Fruit fly (Drosophila melanogaster) whole organism, embryonic: ENCODE data around the gene CG31636.

Source experiments
- Bdp1 ChIP-seq: fragments of 200-800 bp; sonication (Bioruptor generic); optimal IDR thresholded peaks from 3 replicates; lab custom pipeline; 2016; ENCODE audit warnings: missing biosample characterization, missing genetic modification characterization
- CG1024 ChIP-seq: fragments of 200-800 bp; sonication (Bioruptor generic); IDR thresholded peaks from 2 replicates; pipeline ENCODE4 v1.3.6; 2022; ENCODE audit warnings: missing biosample characterization, missing genetic modification characterization
- CG10267 ChIP-seq: fragments of 200-800 bp; sonication (Bioruptor generic); optimal IDR thresholded peaks from 2 replicates; lab custom pipeline; 2018; ENCODE audit warnings: missing biosample characterization, mild to moderate bottlenecking, missing genetic modification characterization, moderate library complexity
- CG12104 ChIP-seq: fragments of 200-800 bp; sonication (Bioruptor generic); optimal IDR thresholded peaks from 3 replicates; lab custom pipeline; 2016; ENCODE audit warnings: missing biosample characterization, missing genetic modification characterization
- CG12155 ChIP-seq: fragments of 200-800 bp; sonication (Bioruptor generic); optimal IDR thresholded peaks from 3 replicates; lab custom pipeline; 2016; ENCODE audit warnings: missing biosample characterization, missing genetic modification characterization
- CG12942 ChIP-seq: fragments of 200-800 bp; sonication (Bioruptor generic); optimal IDR thresholded peaks from 3 replicates; lab custom pipeline; 2016; ENCODE audit warnings: missing biosample characterization, missing genetic modification characterization
- CG13775 ChIP-seq: fragments of 200-800 bp; sonication (Bioruptor generic); optimal IDR thresholded peaks from 3 replicates; lab custom pipeline; 2017; ENCODE audit warnings: missing biosample characterization, mild to moderate bottlenecking, missing genetic modification characterization
- CG14441 ChIP-seq: fragments of 200-800 bp; sonication (Bioruptor generic); IDR thresholded peaks from 2 replicates; pipeline ENCODE4 v1.3.6; 2022; ENCODE audit warnings: missing biosample characterization, missing genetic modification characterization
- CG14667 ChIP-seq: fragments of 200-800 bp; sonication (Bioruptor generic); IDR thresholded peaks from 2 replicates; pipeline ENCODE4 v1.3.6; 2022; ENCODE audit warnings: missing biosample characterization, missing genetic modification characterization
- CG14860 ChIP-seq: fragments of 200-800 bp; sonication (Bioruptor generic); IDR thresholded peaks from 3 replicates; pipeline ENCODE4 v1.3.6; 2022; ENCODE audit warnings: missing biosample characterization, missing genetic modification characterization; ENCODE audit not compliant: partially characterized antibody
- CG17328 ChIP-seq: fragments of 200-800 bp; sonication (Bioruptor generic); IDR thresholded peaks from 2 replicates; pipeline ENCODE4 v1.3.6; 2022; ENCODE audit warnings: missing biosample characterization, missing genetic modification characterization
- CG2712 ChIP-seq: fragments of 200-800 bp; optimal IDR thresholded peaks from 3 replicates; lab custom pipeline; 2019; ENCODE audit warnings: missing biosample characterization, mild to moderate bottlenecking, missing genetic modification characterization, moderate library complexity
- CG3065 ChIP-seq: fragments of 200-800 bp; sonication (Bioruptor generic); optimal IDR thresholded peaks from 2 replicates; lab custom pipeline; 2016; ENCODE audit warnings: missing biosample characterization, missing genetic modification characterization
- CG3163 ChIP-seq: fragments of 200-800 bp; sonication (Bioruptor generic); optimal IDR thresholded peaks from 3 replicates; lab custom pipeline; 2016; ENCODE audit warnings: missing biosample characterization, missing genetic modification characterization
- CG3726 ChIP-seq: fragments of 200-800 bp; sonication (Bioruptor generic); IDR thresholded peaks from 3 replicates; pipeline ENCODE4, ENCODE4 v1.3.6; 2022; ENCODE audit warnings: missing biosample characterization, missing genetic modification characterization
- CG4328 ChIP-seq: fragments of 200-800 bp; sonication (Bioruptor generic); optimal IDR thresholded peaks from 3 replicates; lab custom pipeline; 2017; ENCODE audit warnings: missing biosample characterization, missing genetic modification reagents, missing genetic modification characterization
- CG4360 ChIP-seq: fragments of 200-800 bp; sonication (Bioruptor generic); IDR thresholded peaks from 2 replicates; pipeline ENCODE4 v1.3.6; 2022; ENCODE audit warnings: missing biosample characterization, missing genetic modification characterization
- CG4404 ChIP-seq: fragments of 200-800 bp; sonication (Bioruptor generic); IDR thresholded peaks from 2 replicates; pipeline ENCODE4 v1.3.6; 2022; ENCODE audit warnings: missing biosample characterization, missing genetic modification characterization
- CG4707 ChIP-seq: fragments of 200-800 bp; sonication (Bioruptor generic); optimal IDR thresholded peaks from 2 replicates; lab custom pipeline; 2018; ENCODE audit warnings: missing biosample characterization, mild to moderate bottlenecking, missing genetic modification characterization, moderate library complexity
- CG4820 ChIP-seq: fragments of 200-800 bp; sonication (Bioruptor generic); optimal IDR thresholded peaks from 3 replicates; lab custom pipeline; 2016; ENCODE audit warnings: missing biosample characterization, missing genetic modification characterization
- CG4854 ChIP-seq: fragments of 200-800 bp; sonication (Bioruptor generic); optimal IDR thresholded peaks from 2 replicates; lab custom pipeline; 2016; ENCODE audit warnings: missing biosample characterization, missing genetic modification characterization, inconsistent platforms
- CG5953 ChIP-seq: fragments of 200-800 bp; sonication (Bioruptor generic); IDR thresholded peaks from 2 replicates; pipeline ENCODE4 v1.3.6; 2022; ENCODE audit warnings: missing biosample characterization, missing genetic modification characterization
- CG7987 ChIP-seq: fragments of 200-800 bp; sonication (Bioruptor generic); optimal IDR thresholded peaks from 2 replicates; lab custom pipeline; 2018; ENCODE audit warnings: missing biosample characterization, mild to moderate bottlenecking, missing genetic modification characterization, moderate library complexity
- CG8290 ChIP-seq, 3 experiments: fragments of 200-800 bp; sonication (Bioruptor generic); optimal IDR thresholded peaks; 2 replicates each; lab custom pipeline; 2016 to 2019; ENCODE audit warnings: missing biosample characterization in 3 of 3, missing genetic modification characterization in 3 of 3, mild to moderate bottlenecking in 2 of 3, moderate library complexity in 1 of 3
- CG9797 ChIP-seq: fragments of 200-800 bp; sonication (Bioruptor generic); optimal IDR thresholded peaks from 3 replicates; lab custom pipeline; 2018; ENCODE audit warnings: missing biosample characterization, mild to moderate bottlenecking, missing genetic modification characterization
- CG9876 ChIP-seq: fragments of 200-800 bp; sonication (Bioruptor generic); optimal IDR thresholded peaks from 2 replicates; lab custom pipeline; 2016; ENCODE audit warnings: missing biosample characterization, missing genetic modification characterization
- D19A ChIP-seq: fragments of 200-800 bp; optimal IDR thresholded peaks from 3 replicates; lab custom pipeline; 2019; ENCODE audit warnings: missing biosample characterization, mild to moderate bottlenecking, missing genetic modification characterization, moderate library complexity
- Dip2 ChIP-seq: fragments of 200-800 bp; sonication (Bioruptor generic); IDR thresholded peaks from 2 replicates; pipeline ENCODE4 v1.3.6; 2022; ENCODE audit warnings: missing biosample characterization, missing genetic modification characterization
- MTF-1 ChIP-seq: fragments of 200-800 bp; sonication (Bioruptor generic); optimal IDR thresholded peaks from 2 replicates; lab custom pipeline; 2018; ENCODE audit warnings: missing biosample characterization, mild to moderate bottlenecking, missing genetic modification characterization, borderline replicate concordance
- Nf-YC ChIP-seq: fragments of 200-800 bp; optimal IDR thresholded peaks from 3 replicates; lab custom pipeline; 2019; ENCODE audit warnings: missing biosample characterization, mild to moderate bottlenecking, missing genetic modification characterization, moderate library complexity
- Oaz ChIP-seq: fragments of 200-800 bp; sonication (Bioruptor generic); IDR thresholded peaks from 2 replicates; pipeline ENCODE4 v1.3.6; 2022; ENCODE audit warnings: missing biosample characterization, missing genetic modification characterization
- Six4 ChIP-seq: fragments of 200-800 bp; sonication (Bioruptor generic); optimal IDR thresholded peaks from 2 replicates; lab custom pipeline; 2016; ENCODE audit warnings: missing biosample characterization, missing genetic modification characterization
- Sox102F ChIP-seq: fragments of 200-800 bp; sonication (Bioruptor generic); optimal IDR thresholded peaks from 2 replicates; lab custom pipeline; 2018; ENCODE audit warnings: missing biosample characterization, mild to moderate bottlenecking, missing genetic modification characterization, moderate library complexity
- Sry-δ ChIP-seq: fragments of 200-800 bp; sonication (Bioruptor generic); optimal IDR thresholded peaks from 2 replicates; lab custom pipeline; 2016; ENCODE audit warnings: missing biosample characterization, missing genetic modification characterization
- az2 ChIP-seq: fragments of 200-800 bp; sonication (Bioruptor generic); optimal IDR thresholded peaks from 3 replicates; lab custom pipeline; 2016; ENCODE audit warnings: missing biosample characterization, missing genetic modification characterization
- bowl ChIP-seq: fragments of 200-800 bp; sonication (Bioruptor generic); IDR thresholded peaks from 2 replicates; pipeline ENCODE4 v1.3.6; 2022; ENCODE audit warnings: missing biosample characterization, missing genetic modification characterization
- bsh ChIP-seq, 2 experiments: fragments of 200-800 bp; sonication (Bioruptor generic); optimal IDR thresholded peaks; 2 replicates each; lab custom pipeline; 2017 to 2018; ENCODE audit warnings: mild to moderate bottlenecking in 2 of 2, missing biosample characterization in 2 of 2, missing genetic modification characterization in 2 of 2, moderate library complexity in 1 of 2
- caup ChIP-seq: fragments of 200-800 bp; sonication (Bioruptor generic); optimal IDR thresholded peaks from 3 replicates; lab custom pipeline; 2017; ENCODE audit warnings: missing biosample characterization, mild to moderate bottlenecking, missing genetic modification characterization, moderate library complexity; ENCODE audit not compliant: severe bottlenecking
- dmrt11E ChIP-seq: fragments of 200-800 bp; sonication (Bioruptor generic); optimal IDR thresholded peaks from 3 replicates; lab custom pipeline; 2018; ENCODE audit warnings: missing biosample characterization, mild to moderate bottlenecking, missing genetic modification characterization, moderate library complexity
- dysf ChIP-seq: fragments of 200-800 bp; sonication (Bioruptor generic); IDR thresholded peaks from 3 replicates; pipeline ENCODE4 v1.3.6; 2022; ENCODE audit warnings: missing biosample characterization, missing genetic modification characterization
- emc ChIP-seq: fragments of 200-800 bp; sonication (Bioruptor generic); optimal IDR thresholded peaks from 2 replicates; lab custom pipeline; 2016; ENCODE audit warnings: missing biosample characterization, missing genetic modification characterization
- exex ChIP-seq: fragments of 200-800 bp; sonication (Bioruptor generic); optimal IDR thresholded peaks from 4 replicates; lab custom pipeline; 2018; ENCODE audit warnings: missing biosample characterization, mild to moderate bottlenecking, missing genetic modification characterization, moderate library complexity
- eyg ChIP-seq: fragments of 200-800 bp; sonication (Bioruptor generic); optimal IDR thresholded peaks from 3 replicates; lab custom pipeline; 2016; ENCODE audit warnings: missing biosample characterization, missing genetic modification characterization
- fd102C ChIP-seq: fragments of 200-800 bp; sonication (Bioruptor generic); optimal IDR thresholded peaks from 2 replicates; lab custom pipeline; 2018; ENCODE audit warnings: missing biosample characterization, mild to moderate bottlenecking, missing genetic modification characterization, moderate library complexity
- gem ChIP-seq: fragments of 200-800 bp; sonication (Bioruptor generic); optimal IDR thresholded peaks from 2 replicates; lab custom pipeline; 2019; ENCODE audit warnings: missing biosample characterization, mild to moderate bottlenecking, missing genetic modification characterization, moderate library complexity
- grau ChIP-seq: fragments of 200-800 bp; optimal IDR thresholded peaks from 3 replicates; lab custom pipeline; 2019; ENCODE audit warnings: missing biosample characterization, mild to moderate bottlenecking, missing genetic modification characterization, moderate library complexity
- knrl ChIP-seq: fragments of 200-800 bp; sonication (Bioruptor generic); IDR thresholded peaks from 3 replicates; pipeline ENCODE4 v1.3.6; 2022; ENCODE audit warnings: missing biosample characterization, missing genetic modification characterization; ENCODE audit not compliant: partially characterized antibody
- oc ChIP-seq: fragments of 200-800 bp; sonication (Bioruptor generic); optimal IDR thresholded peaks from 2 replicates; lab custom pipeline; 2018; ENCODE audit warnings: missing biosample characterization, mild to moderate bottlenecking, missing genetic modification characterization, moderate library complexity
- otp ChIP-seq: fragments of 200-800 bp; sonication (Bioruptor generic); IDR thresholded peaks from 3 replicates; pipeline ENCODE4, ENCODE4 v1.3.6; 2022; ENCODE audit warnings: missing biosample characterization, missing genetic modification characterization
- rib ChIP-seq: fragments of 200-800 bp; sonication (Bioruptor generic); IDR thresholded peaks from 2 replicates; pipeline ENCODE4 v1.3.6; 2022; ENCODE audit warnings: missing biosample characterization, missing genetic modification characterization
- sens ChIP-seq: fragments of 200-800 bp; sonication (Bioruptor generic); peaks from one replicate; lab custom pipeline; 2016; ENCODE audit warnings: missing biosample characterization, missing genetic modification characterization
- twi ChIP-seq: fragments of 200-800 bp; optimal IDR thresholded peaks from 2 replicates; lab custom pipeline; 2019; ENCODE audit warnings: missing biosample characterization, mild to moderate bottlenecking, missing genetic modification characterization, moderate library complexity

The CG31636 gene

dm6 chr2L:6693794-6694254 is 35.9 kb upstream of the CG31636 start (continued):
- TF ChIP-seq CG4404 (GFP tag; lab: Robert Waterston, UW) (no peak), CG3726 (GFP tag; lab: Robert Waterston, UW) (no peak), CG4707 (GFP tag; lab: Kevin White, UChicago) (no peak), MTF-1 (GFP tag; lab: Kevin White, UChicago) (no peak), CG14667 (no peak), gem (tag; lab: Kevin White, UChicago) (peak; percentile 77), CG14441 (GFP tag; lab: Robert Waterston, UW) (no peak), CG12155 (GFP tag; lab: Kevin White, UChicago) (no peak), Dip2 (GFP tag; lab: Robert Waterston, UW) (no peak), D19A (tag; lab: Kevin White, UChicago) (peak; percentile 72), CG4328 (GFP tag; lab: Kevin White, UChicago) (no peak), CG4854 (GFP tag; lab: Kevin White, UChicago) (no peak), Oaz (GFP tag; lab: Robert Waterston, UW) (no peak), fd102C (GFP tag; lab: Kevin White, UChicago) (no peak), CG7987 (no peak), az2 (GFP tag; lab: Kevin White, UChicago) (peak; percentile 37), CG4360 (GFP tag; lab: Robert Waterston, UW) (no peak), CG5953 (no peak), CG12104 (GFP tag; lab: Kevin White, UChicago) (peak; percentile 19), otp (GFP tag; lab: Robert Waterston, UW) (no peak), rib (GFP tag; lab: Robert Waterston, UW) (no peak), Nf-YC (tag; lab: Kevin White, UChicago) (peak; percentile 36), CG4820 (peak; percentile 91), oc (no peak), Six4 (GFP tag; lab: Kevin White, UChicago) (peak; percentile 41), twi (tag; lab: Kevin White, UChicago) (peak; percentile 16), bowl (GFP tag; lab: Robert Waterston, UW) (no peak), Sry-δ (GFP tag; lab: Kevin White, UChicago) (no peak), Bdp1 (GFP tag; lab: Kevin White, UChicago) (no peak), CG1024 (GFP tag; lab: Robert Waterston, UW) (no peak), exex (tag; lab: Kevin White, UChicago) (no peak), CG17328 (GFP tag; lab: Robert Waterston, UW) (no peak), caup (peak; percentile 11), CG3065 (GFP tag; lab: Kevin White, UChicago) (no peak), emc (GFP tag; lab: Kevin White, UChicago) (no peak), dmrt11E (peak; percentile 54), dysf (GFP tag; lab: Robert Waterston, UW) (0 out of 3 replicates have a peak, but pooled peaks have one; percentile 39), CG2712 (tag; lab: Kevin White, UChicago) (peak; percentile 77), eyg (no peak), CG10267 (tag; lab: Kevin White, UChicago) (peak; percentile 79)
- TF ChIP-seq, all 482 proteins: peak for 139

- TF ChIP-seq Sox102F (GFP tag; lab: Kevin White, UChicago) (peak; percentile 24), CG9876 (GFP tag; lab: Kevin White, UChicago) (no peak), grau (tag; lab: Kevin White, UChicago) (no peak), rib (GFP tag; lab: Robert Waterston, UW) (no peak), CG3163 (GFP tag; lab: Kevin White, UChicago) (no peak), CG14860 (GFP tag; lab: Robert Waterston, UW) (no peak), CG8290 (GFP tag; optimal IDR thresholded peaks at IDR 0.05; lab: Kevin White, UChicago) (no peak), CG8290 (tag; optimal IDR thresholded peaks at IDR 0.05; lab: Kevin White, UChicago) (no peak), D19A (tag; lab: Kevin White, UChicago) (peak; percentile 58), CG13775 (GFP tag; lab: Kevin White, UChicago) (no peak), sens (GFP tag; lab: Kevin White, UChicago) (peak; percentile 75), knrl (no peak), CG12942 (GFP tag; lab: Kevin White, UChicago) (no peak), CG9797 (GFP tag; lab: Kevin White, UChicago) (no peak), bsh (GFP tag; optimal IDR thresholded peaks at IDR 0.05; lab: Kevin White, UChicago) (no peak), CG12155 (GFP tag; lab: Kevin White, UChicago) (no peak)
Observed at dm6 chr2L:6692048-6692447, 34.1 kb upstream of the CG31636 start.
